Worm (Caenorhabditis elegans): ENCODE results near the gene vha-15.

ce11 chrX:2287977-2288387 is 50.3 kb downstream of the vha-15 start:
- no peak for TF ChIP-seq him-1 (tag; optimal IDR thresholded peaks at IDR 0.05)
- no peak for TF ChIP-seq dao-5 (tag; optimal IDR thresholded peaks at IDR 0.05)
- no peak for TF ChIP-seq W03F9.2 (tag; optimal IDR thresholded peaks at IDR 0.05)

Data from whole organism, L4/young adult.